Fruit fly (Drosophila melanogaster) whole organism, embryonic: ENCODE results near the gene Grasp65.

Experiments used
- Ada2b ChIP-seq: fragments of 200-800 bp; sonication (Bioruptor generic); IDR thresholded peaks from 2 replicates; pipeline ENCODE4 v1.3.6; 2022; ENCODE audit warnings: missing biosample characterization, missing genetic modification characterization
- CG1024 ChIP-seq: fragments of 200-800 bp; sonication (Bioruptor generic); IDR thresholded peaks from 2 replicates; pipeline ENCODE4 v1.3.6; 2022; ENCODE audit warnings: missing biosample characterization, missing genetic modification characterization
- CG10959 ChIP-seq: fragments of 200-800 bp; sonication (Bioruptor generic); IDR thresholded peaks from 2 replicates; pipeline ENCODE4 v1.3.6; 2022; ENCODE audit warnings: missing biosample characterization, missing genetic modification characterization
- CG11696 ChIP-seq: fragments of 200-800 bp; sonication (Bioruptor generic); IDR thresholded peaks from 2 replicates; pipeline ENCODE4 v1.3.6; 2022; ENCODE audit warnings: missing biosample characterization, missing genetic modification characterization
- CG11723 ChIP-seq: fragments of 200-800 bp; sonication (Bioruptor generic); optimal IDR thresholded peaks from 2 replicates; lab custom pipeline; 2017; ENCODE audit warnings: missing biosample characterization, mild to moderate bottlenecking, missing genetic modification characterization
- CG12071 ChIP-seq: fragments of 200-800 bp; sonication (Bioruptor generic); optimal IDR thresholded peaks from 3 replicates; lab custom pipeline; 2018; ENCODE audit warnings: missing biosample characterization, mild to moderate bottlenecking, missing genetic modification characterization
- CG1792 ChIP-seq: fragments of 200-800 bp; sonication (Bioruptor generic); optimal IDR thresholded peaks from 2 replicates; lab custom pipeline; 2016; ENCODE audit warnings: missing biosample characterization, missing genetic modification characterization
- CG18599 ChIP-seq: fragments of 200-800 bp; sonication (Bioruptor generic); optimal IDR thresholded peaks from 3 replicates; lab custom pipeline; 2017; ENCODE audit warnings: missing biosample characterization, missing genetic modification characterization, mild to moderate bottlenecking, moderate library complexity, missing genetic modification reagents
- CG2678 ChIP-seq: fragments of 200-800 bp; sonication (Bioruptor generic); optimal IDR thresholded peaks from 3 replicates; lab custom pipeline; 2019; ENCODE audit warnings: missing biosample characterization, mild to moderate bottlenecking, missing genetic modification characterization, moderate library complexity
- CG2712 ChIP-seq: fragments of 200-800 bp; optimal IDR thresholded peaks from 3 replicates; lab custom pipeline; 2019; ENCODE audit warnings: missing biosample characterization, mild to moderate bottlenecking, missing genetic modification characterization, moderate library complexity
- CG2875 ChIP-seq: fragments of 200-800 bp; sonication (Bioruptor generic); optimal IDR thresholded peaks from 2 replicates; lab custom pipeline; 2017; ENCODE audit warnings: missing biosample characterization, mild to moderate bottlenecking, missing genetic modification characterization, missing genetic modification reagents
- CG3281 ChIP-seq: fragments of 200-800 bp; sonication (Bioruptor generic); optimal IDR thresholded peaks from 3 replicates; lab custom pipeline; 2017; ENCODE audit warnings: missing biosample characterization, mild to moderate bottlenecking, missing genetic modification characterization
- CG5180 ChIP-seq: fragments of 200-800 bp; sonication (Bioruptor generic); optimal IDR thresholded peaks from 3 replicates; lab custom pipeline; 2017; ENCODE audit warnings: missing biosample characterization, missing genetic modification characterization, mild to moderate bottlenecking, moderate library complexity, missing genetic modification reagents
- CG6765 ChIP-seq: fragments of 200-800 bp; sonication (Bioruptor generic); optimal IDR thresholded peaks from 3 replicates; lab custom pipeline; 2017; ENCODE audit warnings: missing biosample characterization, mild to moderate bottlenecking, missing genetic modification characterization
- CG7839 ChIP-seq: fragments of 200-800 bp; sonication (Bioruptor generic); optimal IDR thresholded peaks from 3 replicates; lab custom pipeline; 2018; ENCODE audit warnings: missing biosample characterization, mild to moderate bottlenecking, missing genetic modification characterization, moderate library complexity
- CG8290 ChIP-seq, 3 experiments: fragments of 200-800 bp; sonication (Bioruptor generic); optimal IDR thresholded peaks; 2 replicates each; lab custom pipeline; 2016 to 2019; ENCODE audit warnings: missing biosample characterization in 3 of 3, missing genetic modification characterization in 3 of 3, mild to moderate bottlenecking in 2 of 3, moderate library complexity in 1 of 3
- CG8924 ChIP-seq: fragments of 200-800 bp; optimal IDR thresholded peaks from 3 replicates; lab custom pipeline; 2019; ENCODE audit warnings: missing biosample characterization, mild to moderate bottlenecking, missing genetic modification characterization, moderate library complexity
- CG9932 ChIP-seq: fragments of 200-800 bp; sonication (Bioruptor generic); IDR thresholded peaks from 2 replicates; pipeline ENCODE4 v1.3.6; 2022; ENCODE audit warnings: missing biosample characterization, missing genetic modification characterization
- CoRest ChIP-seq: fragments of 200-800 bp; sonication (Bioruptor generic); optimal IDR thresholded peaks from 3 replicates; lab custom pipeline; 2018; ENCODE audit warnings: missing biosample characterization, mild to moderate bottlenecking, missing genetic modification characterization, moderate library complexity
- CrebB ChIP-seq: fragments of 200-800 bp; sonication (Bioruptor generic); optimal IDR thresholded peaks from 3 replicates; lab custom pipeline; 2018; ENCODE audit warnings: missing biosample characterization, mild to moderate bottlenecking, missing genetic modification characterization
- Dip3 ChIP-seq: fragments of 200-800 bp; sonication (Bioruptor generic); optimal IDR thresholded peaks from 3 replicates; lab custom pipeline; 2016; ENCODE audit warnings: missing biosample characterization, missing genetic modification characterization
- Dll ChIP-seq: fragments of 200-800 bp; sonication (Bioruptor generic); IDR thresholded peaks from 4 replicates; pipeline ENCODE4 v1.3.6; 2022; ENCODE audit warnings: missing biosample characterization, missing genetic modification characterization; ENCODE audit not compliant: partially characterized antibody
- Ets65A ChIP-seq: fragments of 200-800 bp; sonication (Bioruptor generic); peaks from one replicate; lab custom pipeline; 2016; ENCODE audit warnings: missing biosample characterization, missing genetic modification characterization
- Hmr ChIP-seq: fragments of 200-800 bp; sonication (Bioruptor generic); optimal IDR thresholded peaks from 3 replicates; lab custom pipeline; 2017; ENCODE audit warnings: mild to moderate bottlenecking, missing biosample characterization, missing genetic modification reagents, missing genetic modification characterization
- Hr39 ChIP-seq: fragments of >200 bp; optimal IDR thresholded peaks from 2 replicates; lab custom pipeline; 2017
- MBD-R2 ChIP-seq: fragments of 200-800 bp; sonication (Bioruptor generic); IDR thresholded peaks from 2 replicates; pipeline ENCODE4 v1.3.6; 2022; ENCODE audit warnings: missing biosample characterization, missing genetic modification characterization
- Meics ChIP-seq: fragments of 200-800 bp; sonication (Bioruptor generic); optimal IDR thresholded peaks from 2 replicates; lab custom pipeline; 2017; ENCODE audit warnings: missing biosample characterization, mild to moderate bottlenecking, missing genetic modification characterization
- NfI ChIP-seq: fragments of 200-800 bp; sonication (Bioruptor generic); optimal IDR thresholded peaks from 3 replicates; lab custom pipeline; 2018; ENCODE audit warnings: missing biosample characterization, mild to moderate bottlenecking, missing genetic modification characterization, moderate library complexity
- Oli ChIP-seq: fragments of 200-800 bp; sonication (Bioruptor generic); optimal IDR thresholded peaks from 2 replicates; lab custom pipeline; 2018; ENCODE audit warnings: missing biosample characterization, mild to moderate bottlenecking, missing genetic modification characterization, moderate library complexity
- Rfx ChIP-seq: fragments of 200-800 bp; sonication (Bioruptor generic); IDR thresholded peaks from 2 replicates; pipeline ENCODE4 v1.3.6; 2022; ENCODE audit warnings: missing biosample characterization, missing genetic modification characterization
- Sox100B ChIP-seq: fragments of 200-800 bp; sonication (Bioruptor generic); optimal IDR thresholded peaks from 3 replicates; lab custom pipeline; 2018; ENCODE audit warnings: missing biosample characterization, mild to moderate bottlenecking, missing genetic modification characterization
- Tbp ChIP-seq: fragments of >200 bp; optimal IDR thresholded peaks from 2 replicates; lab custom pipeline; 2018; ENCODE audit warnings: missing biosample characterization, missing genetic modification characterization
- ase ChIP-seq: fragments of 200-800 bp; sonication (Bioruptor generic); IDR thresholded peaks from 3 replicates; pipeline ENCODE4 v1.3.6; 2022; ENCODE audit warnings: missing biosample characterization, missing genetic modification characterization
- br ChIP-seq: fragments of >200 bp; optimal IDR thresholded peaks from 2 replicates; lab custom pipeline; 2017
- bsh ChIP-seq, 2 experiments: fragments of 200-800 bp; sonication (Bioruptor generic); optimal IDR thresholded peaks; 2 replicates each; lab custom pipeline; 2017 to 2018; ENCODE audit warnings: mild to moderate bottlenecking in 2 of 2, missing biosample characterization in 2 of 2, missing genetic modification characterization in 2 of 2, moderate library complexity in 1 of 2
- cg ChIP-seq: fragments of 200-800 bp; sonication (Bioruptor generic); optimal IDR thresholded peaks from 3 replicates; lab custom pipeline; 2019; ENCODE audit warnings: missing biosample characterization, mild to moderate bottlenecking, missing genetic modification characterization, moderate library complexity
- chm ChIP-seq: fragments of 200-800 bp; sonication (Bioruptor generic); IDR thresholded peaks from 2 replicates; pipeline ENCODE4 v1.3.6; 2022; ENCODE audit warnings: missing biosample characterization, missing genetic modification characterization
- fu2 ChIP-seq: fragments of 200-800 bp; sonication (Bioruptor generic); optimal IDR thresholded peaks from 2 replicates; lab custom pipeline; 2016; ENCODE audit warnings: missing biosample characterization, missing genetic modification characterization
- gem ChIP-seq: fragments of 200-800 bp; sonication (Bioruptor generic); optimal IDR thresholded peaks from 2 replicates; lab custom pipeline; 2019; ENCODE audit warnings: missing biosample characterization, mild to moderate bottlenecking, missing genetic modification characterization, moderate library complexity
- gfzf ChIP-seq: fragments of 200-800 bp; sonication (Bioruptor generic); optimal IDR thresholded peaks from 2 replicates; lab custom pipeline; 2016; ENCODE audit warnings: missing biosample characterization, mild to moderate bottlenecking, missing genetic modification characterization, moderate library complexity
- grau ChIP-seq: fragments of 200-800 bp; optimal IDR thresholded peaks from 3 replicates; lab custom pipeline; 2019; ENCODE audit warnings: missing biosample characterization, mild to moderate bottlenecking, missing genetic modification characterization, moderate library complexity
- gsb ChIP-seq: fragments of 200-800 bp; sonication (Bioruptor generic); IDR thresholded peaks from 2 replicates; pipeline ENCODE4 v1.3.6; 2022; ENCODE audit warnings: missing biosample characterization, missing genetic modification characterization
- knrl ChIP-seq: fragments of 200-800 bp; sonication (Bioruptor generic); IDR thresholded peaks from 3 replicates; pipeline ENCODE4 v1.3.6; 2022; ENCODE audit warnings: missing biosample characterization, missing genetic modification characterization; ENCODE audit not compliant: partially characterized antibody
- lmd ChIP-seq: fragments of 200-800 bp; sonication (Bioruptor generic); IDR thresholded peaks from 2 replicates; pipeline ENCODE4 v1.3.6; 2022; ENCODE audit warnings: missing biosample characterization, missing genetic modification characterization
- tap ChIP-seq: fragments of 200-800 bp; optimal IDR thresholded peaks from 3 replicates; lab custom pipeline; 2019; ENCODE audit warnings: missing biosample characterization, mild to moderate bottlenecking, missing genetic modification characterization, moderate library complexity
- tll ChIP-seq, 2 experiments: fragments of 200-800 bp in 1 of 2; fragments of >200 bp in 1 of 2; sonication (Bioruptor generic) in 1 of 2; optimal IDR thresholded peaks; 2 replicates each; lab custom pipeline; 2017 to 2019; ENCODE audit warnings: missing biosample characterization in 2 of 2, missing genetic modification characterization in 2 of 2, mild to moderate bottlenecking in 1 of 2, moderate library complexity in 1 of 2
- trh ChIP-seq: fragments of 200-800 bp; sonication (Bioruptor generic); optimal IDR thresholded peaks from 2 replicates; lab custom pipeline; 2016; ENCODE audit warnings: missing biosample characterization, missing genetic modification characterization
- unpg ChIP-seq: fragments of 200-800 bp; sonication (Bioruptor generic); optimal IDR thresholded peaks from 3 replicates; lab custom pipeline; 2018; ENCODE audit warnings: missing biosample characterization, mild to moderate bottlenecking, missing genetic modification characterization, moderate library complexity
- wek ChIP-seq: fragments of 200-800 bp; sonication (Bioruptor generic); optimal IDR thresholded peaks from 3 replicates; lab custom pipeline; 2018; ENCODE audit warnings: missing biosample characterization, mild to moderate bottlenecking, missing genetic modification characterization, moderate library complexity
- z ChIP-seq: fragments of 200-800 bp; sonication (Bioruptor generic); IDR thresholded peaks from 3 replicates; pipeline ENCODE4 v1.3.6; 2022; ENCODE audit warnings: missing biosample characterization, missing genetic modification characterization
- zfh1 ChIP-seq: fragments of 200-800 bp; sonication (Bioruptor generic); IDR thresholded peaks from 3 replicates; pipeline ENCODE4 v1.3.6; 2022; ENCODE audit warnings: missing biosample characterization, missing genetic modification characterization

Gene Grasp65

DNA sequence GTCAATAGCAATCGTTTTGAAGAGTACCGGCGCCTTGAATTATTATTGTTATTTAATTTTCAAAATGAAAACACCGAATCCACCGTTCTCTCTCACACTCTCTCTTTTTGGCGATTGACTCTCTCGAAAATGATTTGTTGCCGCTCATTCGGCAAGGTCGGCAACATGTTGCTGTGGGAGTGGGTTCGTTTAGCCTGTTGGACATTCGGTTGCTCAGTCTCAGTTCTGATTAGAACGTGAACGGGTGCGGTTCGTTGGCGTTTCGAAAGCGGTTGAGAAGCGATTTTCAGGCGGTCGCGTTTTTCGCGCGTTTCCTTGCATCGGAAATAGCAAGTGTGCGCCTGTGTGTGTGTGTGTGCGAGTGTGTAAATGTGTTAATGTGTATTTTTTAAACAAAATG, 14.3 kb downstream of the Grasp65 start, which contains the start of gene Ac76E (continued):
- no peak for TF ChIP-seq CG8290 (GFP tag; optimal IDR thresholded peaks at IDR 0.05; lab: Kevin White, UChicago)
- TF ChIP-seq CG8290 (tag; optimal IDR thresholded peaks at IDR 0.05; lab: Kevin White, UChicago): peak in 1 of 2 experiments; percentile 73
- TF ChIP-seq gfzf (GFP tag; lab: Kevin White, UChicago): no peak
- TF ChIP-seq CG2875 (GFP tag; lab: Kevin White, UChicago): no peak
- no peak for TF ChIP-seq bsh (GFP tag; optimal IDR thresholded peaks at IDR 0.05; lab: Kevin White, UChicago)
- TF ChIP-seq CrebB (tag; lab: Kevin White, UChicago): peak; percentile 15
- TF ChIP-seq zfh1 (GFP tag; lab: Robert Waterston, UW): no peak
- no peak for TF ChIP-seq Ets65A (GFP tag; lab: Kevin White, UChicago)
- TF ChIP-seq Tbp (GFP tag; lab: Kevin White, UChicago): no peak
- peak; percentile 37 for TF ChIP-seq cg
- TF ChIP-seq ase (GFP tag; lab: Robert Waterston, UW): no peak
- TF ChIP-seq CG5180 (GFP tag; lab: Kevin White, UChicago): no peak
- TF ChIP-seq z (GFP tag; lab: Robert Waterston, UW): no peak
- no peak for TF ChIP-seq CG1792 (GFP tag; lab: Kevin White, UChicago)
- TF ChIP-seq fu2: no peak
- no peak for TF ChIP-seq Dll
- TF ChIP-seq Hr39 (lab: Kevin White, UChicago): no peak
- no peak for TF ChIP-seq gsb
- no peak for TF ChIP-seq CG6765 (GFP tag; lab: Kevin White, UChicago)
- TF ChIP-seq CG11723 (GFP tag; lab: Kevin White, UChicago): no peak
- TF ChIP-seq Dip3: no peak
- no peak for TF ChIP-seq Sox100B (GFP tag; lab: Kevin White, UChicago)
- no peak for TF ChIP-seq CG10959 (GFP tag; lab: Robert Waterston, UW)
- TF ChIP-seq tll (GFP tag; optimal IDR thresholded peaks at IDR 0.05; lab: Kevin White, UChicago): no peak
- peak; percentile 16; the same call in 1 of the 2 replicates for TF ChIP-seq CG9932 (GFP tag; lab: Robert Waterston, UW)
- no peak for TF ChIP-seq br
- TF ChIP-seq CG12071 (GFP tag; lab: Kevin White, UChicago): no peak
- TF ChIP-seq CG2678 (tag; lab: Kevin White, UChicago): no peak
- no peak for TF ChIP-seq wek (GFP tag; lab: Kevin White, UChicago)
- peak; percentile 29 for TF ChIP-seq CG3281 (GFP tag; lab: Kevin White, UChicago)

DNA sequence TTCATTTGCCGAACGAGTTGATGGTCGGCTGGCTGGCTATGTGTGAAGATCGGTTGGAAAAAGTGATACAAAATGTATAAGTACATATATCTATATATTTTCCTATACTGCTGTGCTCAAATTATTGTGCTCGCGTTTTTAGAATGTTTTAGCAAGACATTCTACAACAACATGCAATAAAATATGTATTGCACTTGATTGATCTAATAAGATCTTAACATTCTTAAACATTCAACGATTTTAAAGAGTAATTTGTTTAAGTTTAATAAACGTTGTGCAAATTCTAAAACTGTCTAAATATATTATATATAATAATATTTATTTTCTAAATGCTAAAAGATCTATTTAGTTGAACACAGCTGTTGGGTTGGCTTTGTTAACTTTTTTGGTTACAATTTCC, 15.6 kb downstream of the Grasp65 start:
- TF ChIP-seq grau (tag; lab: Kevin White, UChicago) (peak; percentile 49), CG9932 (GFP tag; lab: Robert Waterston, UW) (peak; percentile 15; the same call in 1 of the 2 replicates), chm (GFP tag; lab: Robert Waterston, UW) (no peak), CG8924 (tag; lab: Kevin White, UChicago) (peak; percentile 13), MBD-R2 (GFP tag; lab: Robert Waterston, UW) (no peak), Ada2b (no peak), Rfx (GFP tag; lab: Robert Waterston, UW) (0 out of 2 replicates have a peak, but pooled peaks have one; percentile 37), CG18599 (GFP tag; lab: Kevin White, UChicago) (peak; percentile 6), CG1024 (GFP tag; lab: Robert Waterston, UW) (no peak), NfI (GFP tag; lab: Kevin White, UChicago) (no peak), Hmr (GFP tag; lab: Kevin White, UChicago) (peak; percentile 5), Oli (tag; lab: Kevin White, UChicago) (peak; percentile 17), knrl (GFP tag; lab: Robert Waterston, UW) (no peak), CoRest (tag; lab: Kevin White, UChicago) (peak; percentile 2), gem (tag; lab: Kevin White, UChicago) (peak; percentile 50), CG11696 (0 out of 2 replicates have a peak, but pooled peaks have one; percentile 33), trh (GFP tag; lab: Kevin White, UChicago) (no peak), CG7839 (peak; percentile 14), Meics (GFP tag; lab: Kevin White, UChicago) (peak; percentile 32), lmd (GFP tag; lab: Robert Waterston, UW) (0 out of 2 replicates have a peak, but pooled peaks have one; percentile 11), CG2712 (peak; percentile 25), unpg (GFP tag; lab: Kevin White, UChicago) (no peak), tap (no peak)
